Fruit fly (Drosophila melanogaster): ENCODE results near the gene Cyp316a1.

Cyp316a1 gene

DNA sequence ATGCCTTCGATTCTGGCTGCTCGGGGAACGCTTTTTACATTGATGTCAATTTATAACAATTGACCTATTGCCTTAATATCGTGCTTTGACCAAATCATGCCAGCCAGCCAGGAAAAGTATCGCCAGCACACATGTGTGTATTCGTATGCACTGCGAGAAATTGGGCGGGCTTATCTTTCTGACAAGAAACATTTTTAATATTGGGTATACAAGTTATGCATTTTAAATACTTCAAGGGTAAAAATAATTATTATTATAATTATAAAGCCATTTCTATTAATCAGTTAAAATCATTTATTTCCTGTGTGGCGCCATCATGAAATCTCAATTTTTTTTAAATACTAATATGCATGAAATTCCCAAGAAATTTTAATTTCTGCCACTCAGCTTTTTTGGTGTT is 30.2 kb downstream of the Cyp316a1 start (continued):
- TF ChIP-seq ab (GFP tag; optimal IDR thresholded peaks at IDR 0.05) (no peak), sim (GFP tag; IDR thresholded peaks at IDR 0.05) (no peak), CG16863 (GFP tag; optimal IDR thresholded peaks at IDR 0.05) (no peak), Vsx1 (GFP tag; optimal IDR thresholded peaks at IDR 0.05) (no peak), CG7271 (tag; optimal IDR thresholded peaks at IDR 0.05) (no peak), eve (GFP tag; optimal IDR thresholded peaks at IDR 0.05) (no peak), Taf1 (GFP tag; IDR thresholded peaks at IDR 0.05) (no peak), CG1832 (GFP tag; optimal IDR thresholded peaks at IDR 0.05) (no peak), E2f2 (GFP tag; IDR thresholded peaks at IDR 0.05) (0 out of 2 replicates have a peak, but pooled peaks have one; percentile 8), CG6813 (GFP tag; optimal IDR thresholded peaks at IDR 0.05) (no peak), dmrt99B (tag; optimal IDR thresholded peaks at IDR 0.05) (no peak), CG17802 (tag; optimal IDR thresholded peaks at IDR 0.05) (no peak), sc (optimal IDR thresholded peaks at IDR 0.05) (no peak), sc (GFP tag; optimal IDR thresholded peaks at IDR 0.05) (peak; percentile 39), CG7745 (tag; optimal IDR thresholded peaks at IDR 0.05) (no peak), CG18011 (GFP tag; optimal IDR thresholded peaks at IDR 0.05) (no peak), CG31365 (tag; optimal IDR thresholded peaks at IDR 0.05) (no peak), mam (GFP tag; optimal IDR thresholded peaks at IDR 0.05) (no peak), Doc2 (GFP tag; IDR thresholded peaks at IDR 0.05) (no peak), CG10147 (GFP tag; optimal IDR thresholded peaks at IDR 0.05) (no peak), CG14710 (tag; optimal IDR thresholded peaks at IDR 0.05) (peak; percentile 46), ham (GFP tag; IDR thresholded peaks at IDR 0.05) (no peak), gt (GFP tag; IDR thresholded peaks at IDR 0.05) (no peak), CG4424 (GFP tag; optimal IDR thresholded peaks at IDR 0.05) (peak; percentile 31), CG12155 (GFP tag; optimal IDR thresholded peaks at IDR 0.05) (peak; percentile 7), Ada2b (GFP tag; IDR thresholded peaks at IDR 0.05) (0 out of 2 replicates have a peak, but pooled peaks have one; percentile 10), Hr51 (GFP tag; optimal IDR thresholded peaks at IDR 0.05) (no peak), CG4854 (GFP tag; optimal IDR thresholded peaks at IDR 0.05) (no peak), Tbp (GFP tag; optimal IDR thresholded peaks at IDR 0.05) (no peak), CG9609 (GFP tag; optimal IDR thresholded peaks at IDR 0.05) (no peak), Ravus (GFP tag; IDR thresholded peaks at IDR 0.05) (no peak), Pdp1 (GFP tag; optimal IDR thresholded peaks at IDR 0.05) (no peak), CG18619 (GFP tag; optimal IDR thresholded peaks at IDR 0.05) (no peak), CG3726 (GFP tag; IDR thresholded peaks at IDR 0.05) (no peak), CG1233 (GFP tag; optimal IDR thresholded peaks at IDR 0.05) (no peak), Fer3 (tag; optimal IDR thresholded peaks at IDR 0.05) (no peak), CG11247 (GFP tag; IDR thresholded peaks at IDR 0.05) (no peak), run (tag; optimal IDR thresholded peaks at IDR 0.05) (no peak), zf30C (GFP tag; optimal IDR thresholded peaks at IDR 0.05) (no peak), CG3281 (GFP tag; optimal IDR thresholded peaks at IDR 0.05) (peak; percentile 13), CG32532 (GFP tag; IDR thresholded peaks at IDR 0.05) (no peak), CG6654 (GFP tag; optimal IDR thresholded peaks at IDR 0.05) (no peak), yki (optimal IDR thresholded peaks at IDR 0.05) (no peak), CG10565 (GFP tag; optimal IDR thresholded peaks at IDR 0.05) (no peak), lola (GFP tag; optimal IDR thresholded peaks at IDR 0.05) (peak in 1 of 3 experiments; percentile 26), MTF-1 (GFP tag; optimal IDR thresholded peaks at IDR 0.05; ENCODE audit: borderline replicate concordance) (no peak), HmgZ (tag; optimal IDR thresholded peaks at IDR 0.05) (no peak), CG12104 (GFP tag; optimal IDR thresholded peaks at IDR 0.05) (no peak), Bteb2 (GFP tag; optimal IDR thresholded peaks at IDR 0.05) (no peak), Atf3 (GFP tag; optimal IDR thresholded peaks at IDR 0.05) (no peak), Ets97D (GFP tag; optimal IDR thresholded peaks at IDR 0.05) (no peak), CHES-1-like (GFP tag; optimal IDR thresholded peaks at IDR 0.05) (no peak)
